Fruit fly (Drosophila melanogaster) whole organism, prepupa: Measurements from ENCODE around the gene CG32379.
A peak's percentile ranks its signal among the peaks of the same experiment; 100 is the strongest.

ENCODE experiments used
- CG10631 ChIP-seq: fragments of 200-800 bp; sonication (Bioruptor generic); optimal IDR thresholded peaks from 2 replicates; lab custom pipeline; 2016; ENCODE audit warnings: missing biosample characterization, missing genetic modification characterization
- CG15336 ChIP-seq: fragments of 200-800 bp; sonication (Bioruptor generic); IDR thresholded peaks from 2 replicates; pipeline ENCODE4 v1.3.6; 2022; ENCODE audit warnings: missing biosample characterization, missing genetic modification characterization
- CG1621 ChIP-seq: fragments of 200-800 bp; sonication (Bioruptor generic); optimal IDR thresholded peaks from 3 replicates; lab custom pipeline; 2018; ENCODE audit warnings: missing biosample characterization, mild to moderate bottlenecking, missing genetic modification characterization
- CG16779 ChIP-seq: fragments of 200-800 bp; sonication (Bioruptor generic); optimal IDR thresholded peaks from 3 replicates; lab custom pipeline; 2017; ENCODE audit warnings: missing biosample characterization, mild to moderate bottlenecking, missing genetic modification characterization
- CG3032 ChIP-seq: fragments of 200-800 bp; optimal IDR thresholded peaks from 2 replicates; lab custom pipeline; 2019; ENCODE audit warnings: missing biosample characterization, mild to moderate bottlenecking, missing genetic modification characterization, moderate library complexity
- CG31627 ChIP-seq: fragments of 200-800 bp; sonication (Bioruptor generic); optimal IDR thresholded peaks from 3 replicates; lab custom pipeline; 2016; ENCODE audit warnings: missing biosample characterization, missing genetic modification characterization
- CG32006 ChIP-seq: fragments of 200-800 bp; sonication (Bioruptor generic); optimal IDR thresholded peaks from 3 replicates; lab custom pipeline; 2017; ENCODE audit warnings: missing biosample characterization, mild to moderate bottlenecking, missing genetic modification characterization
- CG3919 ChIP-seq: fragments of 200-800 bp; sonication (Bioruptor generic); optimal IDR thresholded peaks from 3 replicates; lab custom pipeline; 2016; ENCODE audit warnings: missing biosample characterization, missing genetic modification characterization
- CG4318 ChIP-seq: fragments of 200-800 bp; sonication (Bioruptor generic); optimal IDR thresholded peaks from 3 replicates; lab custom pipeline; 2017; ENCODE audit warnings: missing biosample characterization, mild to moderate bottlenecking, missing genetic modification characterization
- CG6276 ChIP-seq: fragments of 200-800 bp; sonication (Bioruptor generic); optimal IDR thresholded peaks from 2 replicates; lab custom pipeline; 2017; ENCODE audit warnings: missing biosample characterization, mild to moderate bottlenecking, missing genetic modification characterization
- CG6792 ChIP-seq: fragments of 200-800 bp; sonication (Bioruptor generic); optimal IDR thresholded peaks from 3 replicates; lab custom pipeline; 2016; ENCODE audit warnings: missing biosample characterization, missing genetic modification characterization
- CG6808 ChIP-seq: fragments of 200-800 bp; sonication (Bioruptor generic); optimal IDR thresholded peaks from 3 replicates; lab custom pipeline; 2017; ENCODE audit warnings: missing biosample characterization, missing genetic modification characterization, mild to moderate bottlenecking, moderate library complexity, missing genetic modification reagents
- CG7368 ChIP-seq: fragments of 200-800 bp; sonication (Bioruptor generic); optimal IDR thresholded peaks from 3 replicates; lab custom pipeline; 2016; ENCODE audit warnings: missing biosample characterization, missing genetic modification characterization
- CG8119 ChIP-seq: fragments of 200-800 bp; sonication (Bioruptor generic); IDR thresholded peaks from 3 replicates; pipeline ENCODE4 v1.3.6; 2022; ENCODE audit warnings: missing biosample characterization, missing genetic modification characterization
- CG9139 ChIP-seq: fragments of 200-800 bp; sonication (Bioruptor generic); optimal IDR thresholded peaks from 3 replicates; lab custom pipeline; 2017; ENCODE audit warnings: missing biosample characterization, mild to moderate bottlenecking, missing genetic modification characterization
- Eip78C ChIP-seq: fragments of 200-800 bp; sonication (Bioruptor generic); peaks from one replicate; lab custom pipeline; 2016; ENCODE audit warnings: missing biosample characterization, missing genetic modification characterization
- Ets96B ChIP-seq: fragments of 200-800 bp; optimal IDR thresholded peaks from 2 replicates; lab custom pipeline; 2019; ENCODE audit warnings: missing biosample characterization, mild to moderate bottlenecking, missing genetic modification characterization, moderate library complexity
- Gug ChIP-seq: fragments of 200-800 bp; sonication (Bioruptor generic); IDR thresholded peaks from 2 replicates; pipeline ENCODE4 v1.3.6; 2022; ENCODE audit warnings: missing biosample characterization, missing genetic modification characterization
- Hr38 ChIP-seq: sonication (Bioruptor generic); optimal IDR thresholded peaks from 2 replicates; lab custom pipeline; 2016; ENCODE audit warnings: missing biosample characterization, missing genetic modification characterization
- Hr39 ChIP-seq: fragments of 200-800 bp; sonication (Bioruptor generic); optimal IDR thresholded peaks from 2 replicates; lab custom pipeline; 2016; ENCODE audit warnings: missing biosample characterization, missing genetic modification characterization
- Lpt ChIP-seq: fragments of 200-800 bp; sonication (Bioruptor generic); optimal IDR thresholded peaks from 3 replicates; lab custom pipeline; 2016; ENCODE audit warnings: missing biosample characterization, missing genetic modification characterization
- OdsH ChIP-seq: fragments of 200-800 bp; sonication (Bioruptor generic); optimal IDR thresholded peaks from 3 replicates; lab custom pipeline; 2016; ENCODE audit warnings: missing biosample characterization, missing genetic modification characterization
- Sox102F ChIP-seq: fragments of 200-800 bp; sonication (Bioruptor generic); optimal IDR thresholded peaks from 2 replicates; lab custom pipeline; 2016; ENCODE audit warnings: missing biosample characterization, mild to moderate bottlenecking, missing genetic modification characterization
- Sox15 ChIP-seq: fragments of 200-800 bp; sonication (Bioruptor generic); optimal IDR thresholded peaks from 3 replicates; lab custom pipeline; 2016; ENCODE audit warnings: missing biosample characterization, missing genetic modification characterization
- achi ChIP-seq: fragments of 200-800 bp; sonication (Bioruptor generic); optimal IDR thresholded peaks from 3 replicates; lab custom pipeline; 2016; ENCODE audit warnings: missing biosample characterization, missing genetic modification characterization
- cyc ChIP-seq: fragments of 200-800 bp; sonication (Bioruptor generic); optimal IDR thresholded peaks from 3 replicates; lab custom pipeline; 2016; ENCODE audit warnings: missing biosample characterization, missing genetic modification characterization
- dac ChIP-seq: fragments of 200-800 bp; sonication (Bioruptor generic); optimal IDR thresholded peaks from 2 replicates; lab custom pipeline; 2017; ENCODE audit warnings: missing biosample characterization, mild to moderate bottlenecking, missing genetic modification characterization
- dsx ChIP-seq: fragments of 200-800 bp; optimal IDR thresholded peaks from 3 replicates; lab custom pipeline; 2019; ENCODE audit warnings: missing biosample characterization, mild to moderate bottlenecking, missing genetic modification characterization, moderate library complexity; ENCODE audit not compliant: poor library complexity, severe bottlenecking
- eg ChIP-seq: fragments of 200-800 bp; sonication (Bioruptor generic); IDR thresholded peaks from 3 replicates; pipeline ENCODE4 v1.3.6; 2022; ENCODE audit warnings: missing biosample characterization, missing genetic modification characterization
- esn ChIP-seq: fragments of 200-800 bp; sonication (Bioruptor generic); optimal IDR thresholded peaks from 2 replicates; lab custom pipeline; 2016; ENCODE audit warnings: missing biosample characterization, mild to moderate bottlenecking, missing genetic modification characterization, moderate library complexity
- fd59A ChIP-seq: fragments of 200-800 bp; sonication (Bioruptor generic); optimal IDR thresholded peaks from 2 replicates; lab custom pipeline; 2017; ENCODE audit warnings: missing biosample characterization, mild to moderate bottlenecking, missing genetic modification characterization, missing genetic modification reagents
- fd85E ChIP-seq: fragments of 200-800 bp; sonication (Bioruptor generic); optimal IDR thresholded peaks from 3 replicates; lab custom pipeline; 2016; ENCODE audit warnings: missing biosample characterization, missing genetic modification characterization
- fkh ChIP-seq: fragments of 200-800 bp; sonication (Bioruptor generic); optimal IDR thresholded peaks from 3 replicates; lab custom pipeline; 2017; ENCODE audit warnings: missing biosample characterization, mild to moderate bottlenecking, missing genetic modification characterization, moderate library complexity
- net ChIP-seq: fragments of 200-800 bp; sonication (Bioruptor generic); optimal IDR thresholded peaks from 3 replicates; lab custom pipeline; 2016; ENCODE audit warnings: missing biosample characterization, missing genetic modification characterization
- salr ChIP-seq, 2 experiments: fragments of 200-800 bp; sonication (Bioruptor generic); optimal IDR thresholded peaks; 3 replicates each; lab custom pipeline; 2016 to 2018; ENCODE audit warnings: missing biosample characterization in 2 of 2, missing genetic modification characterization in 2 of 2, mild to moderate bottlenecking in 1 of 2
- spab ChIP-seq: fragments of 200-800 bp; sonication (Bioruptor generic); optimal IDR thresholded peaks from 2 replicates; lab custom pipeline; 2017; ENCODE audit warnings: missing biosample characterization, mild to moderate bottlenecking, missing genetic modification characterization, missing genetic modification reagents
- ss ChIP-seq, 2 experiments: fragments of 200-800 bp; sonication (Bioruptor generic); optimal IDR thresholded peaks; 2 replicates in 1 of 2; 3 replicates in 1 of 2; lab custom pipeline; 2017 to 2018; ENCODE audit warnings: mild to moderate bottlenecking in 2 of 2, missing biosample characterization in 2 of 2, missing genetic modification characterization in 2 of 2, moderate library complexity in 1 of 2
- svp ChIP-seq: fragments of 200-800 bp; sonication (Bioruptor generic); peaks from one replicate; lab custom pipeline; 2016; ENCODE audit warnings: missing biosample characterization, missing genetic modification characterization
- topi ChIP-seq: fragments of 200-800 bp; sonication (Bioruptor generic); optimal IDR thresholded peaks from 3 replicates; lab custom pipeline; 2016; ENCODE audit warnings: missing biosample characterization, missing genetic modification characterization
- vri ChIP-seq: fragments of 200-800 bp; sonication (Bioruptor generic); optimal IDR thresholded peaks from 3 replicates; lab custom pipeline; 2016; ENCODE audit warnings: missing biosample characterization, mild to moderate bottlenecking, missing genetic modification characterization

The CG32379 gene

dm6 chr3L:7422578-7422977 is 26.4 kb downstream of the CG32379 start:
- TF ChIP-seq eg (GFP tag; lab: Robert Waterston, UW) (0 out of 3 replicates have a peak, but pooled peaks have one; percentile 16), svp (GFP tag; lab: Kevin White, UChicago) (no peak)

DNA sequence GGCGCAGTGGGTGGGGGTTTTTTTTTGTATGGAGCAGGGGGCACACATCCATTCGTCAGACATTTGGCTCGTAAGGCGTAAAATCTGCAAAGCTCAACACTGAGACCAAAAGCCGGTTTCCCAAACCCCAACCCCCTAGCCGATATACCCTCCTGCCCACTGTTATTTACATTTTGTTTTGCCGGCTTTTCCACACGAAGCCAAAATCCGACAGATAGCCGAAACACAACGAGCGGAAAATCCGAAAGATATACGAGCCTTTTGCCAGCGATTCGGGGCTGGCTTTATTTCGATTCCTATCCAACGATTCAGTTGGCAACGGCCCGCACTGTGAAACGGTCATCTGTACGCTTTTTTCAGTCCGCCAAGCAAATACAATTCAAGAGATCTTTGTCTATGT is 27.4 kb downstream of the CG32379 start, which contains the start of gene CG42458:
CG42458 (plus strand) TSS at position 311 of the 400 bp plus-strand sequence.
- TF ChIP-seq Ets96B (tag; lab: Kevin White, UChicago) (no peak), cyc (GFP tag; lab: Kevin White, UChicago) (no peak), CG6276 (peak; percentile 30), fkh (GFP tag; lab: Kevin White, UChicago) (peak; percentile 37), ss (GFP tag; optimal IDR thresholded peaks at IDR 0.05; lab: Kevin White, UChicago) (peak in 1 of 2 experiments; percentile 34), eg (GFP tag; lab: Robert Waterston, UW) (peak; percentile 29; the same call in 1 of the 3 replicates)

DNA sequence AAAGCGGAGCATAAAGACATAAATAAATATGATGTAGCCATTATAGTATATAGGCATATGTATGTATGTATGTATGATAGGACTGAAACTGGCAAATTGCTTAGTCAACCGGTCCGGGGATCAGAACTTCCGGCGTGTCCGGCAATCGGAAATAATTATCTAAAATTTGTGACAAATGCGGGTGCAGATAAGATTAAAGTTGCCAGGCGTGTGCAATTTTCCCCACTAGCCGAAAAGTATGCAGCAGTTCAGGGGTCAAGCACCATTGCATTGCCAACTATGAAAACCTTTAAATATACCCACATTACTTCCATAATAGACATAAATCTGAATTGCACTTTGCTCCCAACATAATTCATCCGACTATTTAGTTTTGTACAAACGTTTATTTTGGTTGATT is 36.1 kb downstream of the CG32379 start:
- TF ChIP-seq svp (GFP tag; lab: Kevin White, UChicago) (peak; percentile 19), Sox102F (no peak), Hr38 (GFP tag; lab: Kevin White, UChicago) (no peak), CG32006 (GFP tag; lab: Kevin White, UChicago) (no peak), salr (GFP tag; optimal IDR thresholded peaks at IDR 0.05; lab: Kevin White, UChicago) (no peak)
- TF ChIP-seq, all 60 proteins: peak for 1

dm6 chr3L:7432811-7433324 is 36.7 kb downstream of the CG32379 start:
- TF ChIP-seq Eip78C (GFP tag; lab: Kevin White, UChicago) (peak; percentile 70), vri (GFP tag; lab: Kevin White, UChicago) (peak; percentile 2), achi (GFP tag; lab: Kevin White, UChicago) (no peak), Gug (no peak)

DNA sequence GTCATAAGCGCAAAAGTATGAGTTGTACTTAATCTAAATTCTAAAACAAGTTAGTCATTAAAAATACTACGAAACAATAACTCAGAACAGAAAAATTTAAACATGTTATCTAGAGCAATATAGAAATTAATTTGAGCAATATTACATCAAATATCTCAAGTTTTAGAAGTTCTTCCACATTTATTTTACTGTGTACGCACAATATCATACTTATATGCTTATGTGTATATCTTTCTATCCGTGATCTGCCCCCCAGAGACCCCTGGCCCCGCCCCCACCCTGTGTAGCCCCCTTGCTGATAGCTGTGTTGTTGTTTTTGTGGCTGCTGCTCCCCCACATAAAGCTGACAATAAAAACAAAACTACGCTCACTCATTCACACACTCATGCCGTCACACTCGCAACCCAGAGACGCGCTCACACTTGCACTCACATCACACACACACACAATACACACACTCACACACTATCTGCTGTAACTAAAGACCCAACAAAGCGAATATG is 37.2 kb downstream of the CG32379 start:
- peak; percentile 36 for TF ChIP-seq OdsH (GFP tag; lab: Kevin White, UChicago)
- TF ChIP-seq CG6808: peak; percentile 63
- peak; percentile 47 for TF ChIP-seq Ets96B (tag; lab: Kevin White, UChicago)
- TF ChIP-seq CG15336 (GFP tag; lab: Robert Waterston, UW): no peak; the same call in none of the 2 replicates
- peak; percentile 20 for TF ChIP-seq CG10631
- no peak for TF ChIP-seq Sox15
- TF ChIP-seq CG16779 (tag; lab: Kevin White, UChicago): peak; percentile 8
- TF ChIP-seq CG3032 (tag; lab: Kevin White, UChicago): peak; percentile 40
- TF ChIP-seq Hr38 (GFP tag; lab: Kevin White, UChicago): no peak
- no peak for TF ChIP-seq cyc (GFP tag; lab: Kevin White, UChicago)
- peak; percentile 68 for TF ChIP-seq Gug
- TF ChIP-seq salr (GFP tag; optimal IDR thresholded peaks at IDR 0.05; lab: Kevin White, UChicago): peak; percentile 13 to 46
- no peak for TF ChIP-seq CG6792 (GFP tag; lab: Kevin White, UChicago)
- TF ChIP-seq Sox102F: no peak
- TF ChIP-seq CG1621: peak; percentile 25
- no peak for TF ChIP-seq Hr39
- TF ChIP-seq ss (GFP tag; optimal IDR thresholded peaks at IDR 0.05; lab: Kevin White, UChicago): peak; percentile 28 to 53
- peak; percentile 53 for TF ChIP-seq CG32006 (GFP tag; lab: Kevin White, UChicago)
- no peak for TF ChIP-seq CG3919 (GFP tag; lab: Kevin White, UChicago)
- TF ChIP-seq CG9139 (GFP tag; lab: Kevin White, UChicago): peak; percentile 42
- TF ChIP-seq topi (GFP tag; lab: Kevin White, UChicago): no peak
- TF ChIP-seq Lpt: peak; percentile 44
- no peak for TF ChIP-seq achi (GFP tag; lab: Kevin White, UChicago)
- peak; percentile 33 for TF ChIP-seq dsx (GFP tag; lab: Kevin White, UChicago)
- no peak for TF ChIP-seq fd85E (GFP tag; lab: Kevin White, UChicago)
- peak; percentile 22 for TF ChIP-seq spab
- TF ChIP-seq eg (GFP tag; lab: Robert Waterston, UW): peak; percentile 78
- TF ChIP-seq dac: peak; percentile 24
- no peak for TF ChIP-seq esn
- peak; percentile 27 for TF ChIP-seq fd59A (GFP tag; lab: Kevin White, UChicago)
- no peak for TF ChIP-seq svp (GFP tag; lab: Kevin White, UChicago)
- TF ChIP-seq CG7368: no peak
- TF ChIP-seq net (GFP tag; lab: Kevin White, UChicago): peak; percentile 25
- no peak for TF ChIP-seq CG4318 (GFP tag; lab: Kevin White, UChicago)
- peak; percentile 48; the same call in 2 of the 3 replicates for TF ChIP-seq CG8119 (GFP tag; lab: Robert Waterston, UW)
- no peak for TF ChIP-seq CG31627 (GFP tag; lab: Kevin White, UChicago)
- peak; percentile 14 for TF ChIP-seq fkh (GFP tag; lab: Kevin White, UChicago)
